Fruit fly (Drosophila melanogaster) whole organism, prepupa: ENCODE data around the gene CG34357.

ENCODE experiments used
- CG15336 ChIP-seq: fragments of 200-800 bp; sonication (Bioruptor generic); IDR thresholded peaks from 2 replicates; pipeline ENCODE4 v1.3.6; 2022; ENCODE audit warnings: missing biosample characterization, missing genetic modification characterization
- CG16779 ChIP-seq: fragments of 200-800 bp; sonication (Bioruptor generic); optimal IDR thresholded peaks from 3 replicates; lab custom pipeline; 2017; ENCODE audit warnings: missing biosample characterization, mild to moderate bottlenecking, missing genetic modification characterization
- CG34406 ChIP-seq: fragments of 200-800 bp; sonication (Bioruptor generic); optimal IDR thresholded peaks from 3 replicates; lab custom pipeline; 2016; ENCODE audit warnings: missing biosample characterization, missing genetic modification characterization
- CG6854 ChIP-seq: fragments of 200-800 bp; sonication (Bioruptor generic); optimal IDR thresholded peaks from 2 replicates; lab custom pipeline; 2017; ENCODE audit warnings: missing biosample characterization, mild to moderate bottlenecking, missing genetic modification characterization
- CG8632 ChIP-seq: fragments of 200-800 bp; sonication (Bioruptor generic); optimal IDR thresholded peaks from 3 replicates; lab custom pipeline; 2016; ENCODE audit warnings: missing biosample characterization, missing genetic modification characterization
- Gug ChIP-seq: fragments of 200-800 bp; sonication (Bioruptor generic); IDR thresholded peaks from 2 replicates; pipeline ENCODE4 v1.3.6; 2022; ENCODE audit warnings: missing biosample characterization, missing genetic modification characterization
- Hr39 ChIP-seq: fragments of 200-800 bp; sonication (Bioruptor generic); optimal IDR thresholded peaks from 2 replicates; lab custom pipeline; 2016; ENCODE audit warnings: missing biosample characterization, missing genetic modification characterization
- Lpt ChIP-seq: fragments of 200-800 bp; sonication (Bioruptor generic); optimal IDR thresholded peaks from 3 replicates; lab custom pipeline; 2016; ENCODE audit warnings: missing biosample characterization, missing genetic modification characterization
- Met ChIP-seq: fragments of 200-800 bp; sonication (Bioruptor generic); optimal IDR thresholded peaks from 3 replicates; lab custom pipeline; 2016; ENCODE audit warnings: missing biosample characterization, missing genetic modification characterization
- Sox102F ChIP-seq: fragments of 200-800 bp; sonication (Bioruptor generic); optimal IDR thresholded peaks from 2 replicates; lab custom pipeline; 2016; ENCODE audit warnings: missing biosample characterization, mild to moderate bottlenecking, missing genetic modification characterization
- achi ChIP-seq: fragments of 200-800 bp; sonication (Bioruptor generic); optimal IDR thresholded peaks from 3 replicates; lab custom pipeline; 2016; ENCODE audit warnings: missing biosample characterization, missing genetic modification characterization
- acj6 ChIP-seq: fragments of 200-800 bp; sonication (Bioruptor generic); optimal IDR thresholded peaks from 3 replicates; lab custom pipeline; 2016; ENCODE audit warnings: missing biosample characterization, missing genetic modification characterization
- cyc ChIP-seq: fragments of 200-800 bp; sonication (Bioruptor generic); optimal IDR thresholded peaks from 3 replicates; lab custom pipeline; 2016; ENCODE audit warnings: missing biosample characterization, missing genetic modification characterization
- fd59A ChIP-seq: fragments of 200-800 bp; sonication (Bioruptor generic); optimal IDR thresholded peaks from 2 replicates; lab custom pipeline; 2017; ENCODE audit warnings: missing biosample characterization, mild to moderate bottlenecking, missing genetic modification characterization, missing genetic modification reagents

DNA sequence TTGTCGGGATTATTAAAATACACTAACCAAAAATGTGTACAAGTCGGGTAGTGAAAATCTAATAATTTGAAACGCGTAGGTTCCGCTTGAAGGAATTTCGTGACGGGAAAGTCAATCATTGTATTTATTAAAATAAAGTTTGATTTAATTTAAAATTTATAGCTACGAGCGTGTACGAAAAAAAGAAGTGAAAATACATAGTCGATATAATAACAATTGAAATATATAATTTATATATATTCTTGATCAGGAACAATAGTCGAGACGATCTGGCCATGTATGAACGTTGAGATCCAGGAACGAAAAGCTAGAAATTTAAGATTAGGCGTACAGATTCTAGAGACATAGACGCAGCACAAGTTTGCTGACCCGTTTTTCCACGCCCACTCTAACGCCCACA is 51.6 kb downstream of the CG34357 start, which contains the start of gene CG34425:
- TF ChIP-seq achi (GFP tag; lab: Kevin White, UChicago) = no peak
- no peak for TF ChIP-seq CG34406 (GFP tag; lab: Kevin White, UChicago)
- TF ChIP-seq CG15336 (GFP tag; lab: Robert Waterston, UW) = no peak
- TF ChIP-seq Gug (GFP tag; lab: Robert Waterston, UW) = no peak
- no peak for TF ChIP-seq Lpt (GFP tag; lab: Kevin White, UChicago)
- no peak for TF ChIP-seq CG16779 (tag; lab: Kevin White, UChicago)
- TF ChIP-seq Met = no peak
- TF ChIP-seq CG8632 = no peak
- TF ChIP-seq fd59A (GFP tag; lab: Kevin White, UChicago) = no peak
- no peak for TF ChIP-seq CG6854 (GFP tag; lab: Kevin White, UChicago)
- no peak for TF ChIP-seq Sox102F (GFP tag; lab: Kevin White, UChicago)
- TF ChIP-seq Hr39 = no peak
- no peak for TF ChIP-seq cyc (GFP tag; lab: Kevin White, UChicago)
- no peak for TF ChIP-seq acj6 (GFP tag; lab: Kevin White, UChicago)
